Worm (Caenorhabditis elegans): ENCODE data around the gene ugt-4.

The ugt-4 gene

ce11 chrV:12743778-12744502 lies 51.2 kb downstream of the ugt-4 start:
- no peak for TF ChIP-seq pha-2 (tag; optimal IDR thresholded peaks at IDR 0.05)
